Fruit fly (Drosophila melanogaster) whole organism, prepupa: ENCODE results near the gene CG46397.

Source experiments
- CG31627 ChIP-seq: fragments of 200-800 bp; sonication (Bioruptor generic); optimal IDR thresholded peaks from 3 replicates; lab custom pipeline; 2016; ENCODE audit warnings: missing biosample characterization, missing genetic modification characterization
- CG4318 ChIP-seq: fragments of 200-800 bp; sonication (Bioruptor generic); optimal IDR thresholded peaks from 3 replicates; lab custom pipeline; 2017; ENCODE audit warnings: missing biosample characterization, mild to moderate bottlenecking, missing genetic modification characterization
- CG6163 ChIP-seq: fragments of 200-800 bp; sonication (Bioruptor generic); IDR thresholded peaks from 3 replicates; pipeline ENCODE4 v1.3.6; 2022; ENCODE audit warnings: missing biosample characterization, missing genetic modification characterization
- CG6792 ChIP-seq: fragments of 200-800 bp; sonication (Bioruptor generic); optimal IDR thresholded peaks from 3 replicates; lab custom pipeline; 2016; ENCODE audit warnings: missing biosample characterization, missing genetic modification characterization
- CG6808 ChIP-seq: fragments of 200-800 bp; sonication (Bioruptor generic); optimal IDR thresholded peaks from 3 replicates; lab custom pipeline; 2017; ENCODE audit warnings: missing biosample characterization, missing genetic modification characterization, mild to moderate bottlenecking, moderate library complexity, missing genetic modification reagents
- Ets21C ChIP-seq: fragments of 200-800 bp; sonication (Bioruptor generic); optimal IDR thresholded peaks from 3 replicates; lab custom pipeline; 2016; ENCODE audit warnings: missing biosample characterization, missing genetic modification characterization
- Sox102F ChIP-seq: fragments of 200-800 bp; sonication (Bioruptor generic); optimal IDR thresholded peaks from 2 replicates; lab custom pipeline; 2016; ENCODE audit warnings: missing biosample characterization, mild to moderate bottlenecking, missing genetic modification characterization
- Sox15 ChIP-seq: fragments of 200-800 bp; sonication (Bioruptor generic); optimal IDR thresholded peaks from 3 replicates; lab custom pipeline; 2016; ENCODE audit warnings: missing biosample characterization, missing genetic modification characterization
- cyc ChIP-seq: fragments of 200-800 bp; sonication (Bioruptor generic); optimal IDR thresholded peaks from 3 replicates; lab custom pipeline; 2016; ENCODE audit warnings: missing biosample characterization, missing genetic modification characterization
- fd85E ChIP-seq: fragments of 200-800 bp; sonication (Bioruptor generic); optimal IDR thresholded peaks from 3 replicates; lab custom pipeline; 2016; ENCODE audit warnings: missing biosample characterization, missing genetic modification characterization
- fkh ChIP-seq: fragments of 200-800 bp; sonication (Bioruptor generic); optimal IDR thresholded peaks from 3 replicates; lab custom pipeline; 2017; ENCODE audit warnings: missing biosample characterization, mild to moderate bottlenecking, missing genetic modification characterization, moderate library complexity
- salr ChIP-seq, 2 experiments: fragments of 200-800 bp; sonication (Bioruptor generic); optimal IDR thresholded peaks; 3 replicates each; lab custom pipeline; 2016 to 2018; ENCODE audit warnings: missing biosample characterization in 2 of 2, missing genetic modification characterization in 2 of 2, mild to moderate bottlenecking in 1 of 2
- svp ChIP-seq: fragments of 200-800 bp; sonication (Bioruptor generic); peaks from one replicate; lab custom pipeline; 2016; ENCODE audit warnings: missing biosample characterization, missing genetic modification characterization

DNA sequence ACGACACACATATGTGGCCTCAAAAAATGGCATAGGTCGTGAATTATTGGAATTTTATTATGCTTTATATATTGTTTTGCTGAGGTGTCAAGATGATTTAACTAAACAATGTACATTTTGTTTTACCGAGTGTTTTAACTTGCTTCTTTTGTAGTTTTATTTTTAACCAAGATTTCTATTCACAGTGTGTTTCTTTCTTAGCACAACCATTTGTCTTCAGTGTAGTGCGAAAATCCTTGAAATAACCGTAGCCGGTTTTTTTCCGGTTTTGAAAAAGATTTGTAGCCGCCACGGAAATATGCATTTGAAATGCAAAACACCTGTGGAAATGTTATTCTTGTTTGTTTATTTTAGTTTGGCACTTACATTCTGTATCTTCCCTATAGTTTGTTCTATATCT lies 10.1 kb downstream of the CG46397 start:
- TF ChIP-seq CG6792 (no peak), CG4318 (GFP tag; lab: Kevin White, UChicago) (no peak), Sox102F (GFP tag; lab: Kevin White, UChicago) (no peak), fkh (GFP tag; lab: Kevin White, UChicago) (no peak), CG6163 (GFP tag; lab: Robert Waterston, UW) (no peak), svp (no peak), Ets21C (GFP tag; lab: Kevin White, UChicago) (no peak), CG6808 (GFP tag; lab: Kevin White, UChicago) (no peak), CG31627 (GFP tag; lab: Kevin White, UChicago) (no peak), fd85E (no peak), Sox15 (GFP tag; lab: Kevin White, UChicago) (no peak), salr (GFP tag; optimal IDR thresholded peaks at IDR 0.05; lab: Kevin White, UChicago) (no peak), cyc (no peak)
